Worm (Caenorhabditis elegans) whole organism, midembryonic: ENCODE measurements around the gene myo-3.

Experiments
- cog-1 ChIP-seq: sonication (generic microtip); optimal IDR thresholded peaks from 2 replicates; lab custom pipeline; 2016; ENCODE audit warnings: missing genetic modification characterization, missing compliant biosample characterization
- flt-1 ChIP-seq: fragments of 200-800 bp; sonication (Bioruptor generic); IDR thresholded peaks from 2 replicates; pipeline ENCODE4 v1.3.6; 2022; ENCODE audit warnings: missing genetic modification characterization, missing compliant biosample characterization
- klf-2 ChIP-seq: fragments of 200-800 bp; sonication (Bioruptor generic); conservative IDR thresholded peaks from 2 replicates; pipeline ENCODE4 v1.3.6; 2022; ENCODE audit warnings: missing genetic modification reagents, missing genetic modification characterization, missing compliant biosample characterization
- med-1 ChIP-seq: sonication (generic microtip); optimal IDR thresholded peaks from 2 replicates; lab custom pipeline; 2017; ENCODE audit warnings: missing genetic modification characterization, mild to moderate bottlenecking, missing compliant biosample characterization, antibody characterized with exemption, missing genetic modification reagents; ENCODE audit not compliant: insufficient read depth
- ref-1 ChIP-seq: fragments of 200-800 bp; sonication (Bioruptor generic); conservative IDR thresholded peaks from 2 replicates; pipeline ENCODE4 v1.3.6; 2022; ENCODE audit warnings: missing genetic modification reagents, missing genetic modification characterization, missing compliant biosample characterization
- tab-1 ChIP-seq: fragments of 200-800 bp; sonication (Bioruptor generic); IDR thresholded peaks from 2 replicates; pipeline ENCODE4 v1.3.6; 2022; ENCODE audit warnings: missing genetic modification characterization, missing compliant biosample characterization
- ztf-23 ChIP-seq: fragments of 200-800 bp; sonication (Bioruptor generic); IDR thresholded peaks from 2 replicates; pipeline ENCODE4 v1.3.6; 2022; ENCODE audit warnings: missing genetic modification reagents, missing genetic modification characterization, missing compliant biosample characterization

DNA sequence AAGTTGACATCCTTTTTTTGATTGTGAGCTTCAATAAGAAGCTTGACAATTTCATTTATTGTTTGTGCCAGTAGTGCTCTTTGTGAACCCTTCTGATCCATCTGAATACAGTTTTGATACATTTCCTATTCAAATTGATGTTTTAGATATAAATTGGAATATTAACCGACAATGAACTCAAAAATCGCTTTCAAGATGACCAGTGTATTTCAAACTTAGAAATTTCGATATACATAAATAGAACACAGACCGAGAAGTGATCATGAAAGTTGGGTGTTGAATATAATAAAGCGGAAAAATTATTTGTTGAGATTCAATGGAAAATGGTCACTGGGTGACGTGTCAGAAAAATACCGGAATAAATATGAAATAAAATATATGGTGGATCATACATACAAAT, 52.8 kb downstream of the myo-3 start, which contains the start of gene elpc-3:
- TF ChIP-seq flt-1 (GFP tag; lab: Robert Waterston, UW) (no peak), klf-2 (GFP tag; lab: Robert Waterston, UW) (no peak), med-1 (GFP tag; lab: Kevin White, UChicago) (no peak), ref-1 (GFP tag; lab: Robert Waterston, UW) (no peak), tab-1 (no peak), cog-1 (tag; lab: Kevin White, UChicago) (no peak), ztf-23 (GFP tag; lab: Robert Waterston, UW) (no peak)
